Fruit fly (Drosophila melanogaster) whole organism, wandering third instar larva: ENCODE measurements around the gene IntS2.

ENCODE experiments used
- Abd-B ChIP-seq: fragments of >200 bp; optimal IDR thresholded peaks from 2 replicates; lab custom pipeline; 2017; ENCODE audit warnings: missing biosample characterization, missing genetic modification characterization
- CG32264 ChIP-seq: fragments of 200-800 bp; sonication (Bioruptor generic); optimal IDR thresholded peaks from 2 replicates; lab custom pipeline; 2016; ENCODE audit warnings: missing biosample characterization, missing genetic modification characterization
- CG9705 ChIP-seq: fragments of 200-800 bp; sonication (Bioruptor generic); optimal IDR thresholded peaks from 2 replicates; lab custom pipeline; 2018; ENCODE audit warnings: missing biosample characterization, mild to moderate bottlenecking, missing genetic modification characterization
- CrebA ChIP-seq: fragments of 200-800 bp; sonication (Bioruptor generic); optimal IDR thresholded peaks from 2 replicates; lab custom pipeline; 2016; ENCODE audit warnings: missing biosample characterization, mild to moderate bottlenecking, missing genetic modification characterization, borderline replicate concordance
- Dfd ChIP-seq: fragments of >200 bp; optimal IDR thresholded peaks from 2 replicates; lab custom pipeline; 2017; ENCODE audit warnings: missing biosample characterization, missing genetic modification characterization
- Dif ChIP-seq: fragments of 200-275, 200-300 bp; sonication (Bioruptor generic); optimal IDR thresholded peaks from 2 replicates; lab custom pipeline; 2018; ENCODE audit warnings: missing biosample characterization, missing genetic modification characterization; ENCODE audit not compliant: partially characterized antibody
- GATAd ChIP-seq: sonication (Bioruptor generic); optimal IDR thresholded peaks from 2 replicates; lab custom pipeline; 2016; ENCODE audit warnings: missing biosample characterization, missing genetic modification characterization
- HLH106 ChIP-seq: fragments of 200-800 bp; optimal IDR thresholded peaks from 3 replicates; lab custom pipeline; 2019; ENCODE audit warnings: missing biosample characterization, mild to moderate bottlenecking, missing genetic modification characterization, moderate library complexity
- Hnf4 ChIP-seq: fragments of 200-800 bp; sonication (Bioruptor generic); optimal IDR thresholded peaks from 2 replicates; lab custom pipeline; 2016; ENCODE audit warnings: missing biosample characterization, mild to moderate bottlenecking, missing genetic modification characterization
- Hr78 ChIP-seq: fragments of >200 bp; optimal IDR thresholded peaks from 2 replicates; lab custom pipeline; 2017; ENCODE audit warnings: missing biosample characterization, missing genetic modification characterization
- Hr83 ChIP-seq: fragments of 200-300 bp; sonication (Bioruptor generic); optimal IDR thresholded peaks from 2 replicates; lab custom pipeline; 2016; ENCODE audit warnings: missing biosample characterization, mild to moderate bottlenecking, missing genetic modification characterization, moderate library complexity; ENCODE audit not compliant: poor library complexity, severe bottlenecking
- Jra ChIP-seq: sonication (Bioruptor generic); optimal IDR thresholded peaks from 2 replicates; lab custom pipeline; 2016; ENCODE audit warnings: missing biosample characterization, missing genetic modification characterization
- Mio ChIP-seq: sonication (Bioruptor generic); optimal IDR thresholded peaks from 2 replicates; lab custom pipeline; 2016; ENCODE audit warnings: missing biosample characterization, missing genetic modification characterization
- Myc ChIP-seq: fragments of >200 bp; optimal IDR thresholded peaks from 2 replicates; lab custom pipeline; 2017
- N ChIP-seq: fragments of >200 bp; optimal IDR thresholded peaks from 2 replicates; lab custom pipeline; 2018; ENCODE audit warnings: missing biosample characterization, missing external identifiers, missing genetic modification characterization
- OdsH ChIP-seq: fragments of 200-800 bp; sonication (Bioruptor generic); optimal IDR thresholded peaks from 2 replicates; lab custom pipeline; 2016; ENCODE audit warnings: missing biosample characterization, mild to moderate bottlenecking, missing genetic modification characterization
- Rel ChIP-seq, 2 experiments: fragments of 200-800 bp; sonication (Bioruptor generic) in 1 of 2; optimal IDR thresholded peaks; 2 replicates in 1 of 2; 3 replicates in 1 of 2; lab custom pipeline; 2016 to 2019; ENCODE audit warnings: mild to moderate bottlenecking in 2 of 2, missing biosample characterization in 2 of 2, missing genetic modification characterization in 2 of 2, moderate library complexity in 1 of 2
- Sp1 ChIP-seq: fragments of 200-800 bp; sonication (Bioruptor generic); optimal IDR thresholded peaks from 3 replicates; lab custom pipeline; 2019; ENCODE audit warnings: missing biosample characterization, mild to moderate bottlenecking, missing genetic modification characterization, moderate library complexity
- Vsx2 ChIP-seq: fragments of 200-300, 225-300 bp; sonication (Bioruptor generic); optimal IDR thresholded peaks from 2 replicates; lab custom pipeline; 2018; ENCODE audit warnings: missing biosample characterization, missing genetic modification characterization; ENCODE audit not compliant: partially characterized antibody
- br ChIP-seq: fragments of 200-800 bp; sonication (Bioruptor generic); optimal IDR thresholded peaks from 2 replicates; lab custom pipeline; 2016; ENCODE audit warnings: missing biosample characterization, missing genetic modification characterization
- brk ChIP-seq: fragments of 200-800 bp; sonication (Bioruptor generic); optimal IDR thresholded peaks from 2 replicates; lab custom pipeline; 2016; ENCODE audit warnings: missing biosample characterization, mild to moderate bottlenecking, missing genetic modification characterization
- dl ChIP-seq, 2 experiments: fragments of 175-275, 200-275 bp in 1 of 2; fragments of 200-275 bp in 1 of 2; sonication (Bioruptor generic); optimal IDR thresholded peaks; lab custom pipeline; 2018; ENCODE audit warnings: mild to moderate bottlenecking in 2 of 2, missing biosample characterization in 2 of 2, missing genetic modification characterization in 2 of 2, moderate library complexity in 2 of 2; ENCODE audit not compliant: partially characterized antibody in 2 of 2, insufficient read depth in 1 of 2
- dmrt93B ChIP-seq: fragments of 200-800 bp; sonication (Bioruptor generic); optimal IDR thresholded peaks from 2 replicates; lab custom pipeline; 2018; ENCODE audit warnings: missing biosample characterization, mild to moderate bottlenecking, missing genetic modification characterization
- dsf ChIP-seq: sonication (Bioruptor generic); optimal IDR thresholded peaks from 2 replicates; lab custom pipeline; 2016; ENCODE audit warnings: missing biosample characterization, missing genetic modification characterization, borderline replicate concordance
- ey ChIP-seq: fragments of 200-800 bp; sonication (Bioruptor generic); optimal IDR thresholded peaks from 2 replicates; lab custom pipeline; 2016; ENCODE audit warnings: missing biosample characterization, missing genetic modification characterization
- foxo ChIP-seq, 2 experiments: fragments of 200-800 bp; sonication (Bioruptor generic); optimal IDR thresholded peaks; 2 replicates in 1 of 2; 3 replicates in 1 of 2; lab custom pipeline; 2016 to 2017; ENCODE audit warnings: missing biosample characterization in 2 of 2, missing genetic modification characterization in 2 of 2
- fru ChIP-seq: fragments of 200-800 bp; sonication (Bioruptor generic); optimal IDR thresholded peaks from 3 replicates; lab custom pipeline; 2016; ENCODE audit warnings: missing biosample characterization, mild to moderate bottlenecking, missing genetic modification characterization
- h ChIP-seq: fragments of 200-800 bp; sonication (Bioruptor generic); optimal IDR thresholded peaks from 3 replicates; lab custom pipeline; 2016; ENCODE audit warnings: missing biosample characterization, mild to moderate bottlenecking, missing genetic modification characterization
- jim ChIP-seq: fragments of 175-275, 200-325 bp; sonication (Bioruptor generic); optimal IDR thresholded peaks from 2 replicates; lab custom pipeline; 2016; ENCODE audit warnings: missing biosample characterization, mild to moderate bottlenecking, missing genetic modification characterization
- lola ChIP-seq: fragments of >200 bp; optimal IDR thresholded peaks from 2 replicates; lab custom pipeline; 2017; ENCODE audit warnings: missing biosample characterization, missing genetic modification characterization
- pan ChIP-seq: fragments of >200 bp; optimal IDR thresholded peaks from 2 replicates; lab custom pipeline; 2017
- psq ChIP-seq: fragments of 200-800 bp; sonication (Bioruptor generic); optimal IDR thresholded peaks from 3 replicates; lab custom pipeline; 2017; ENCODE audit warnings: missing biosample characterization, mild to moderate bottlenecking, missing genetic modification characterization, moderate library complexity
- rgr ChIP-seq: fragments of 200-800 bp; sonication (Bioruptor generic); optimal IDR thresholded peaks from 3 replicates; lab custom pipeline; 2016; ENCODE audit warnings: missing biosample characterization, mild to moderate bottlenecking, missing genetic modification characterization
- sage ChIP-seq: fragments of 200-800 bp; sonication (Bioruptor generic); optimal IDR thresholded peaks from 2 replicates; lab custom pipeline; 2016; ENCODE audit warnings: missing biosample characterization, mild to moderate bottlenecking, missing genetic modification characterization
- sv ChIP-seq: fragments of 200-800 bp; sonication (Bioruptor generic); optimal IDR thresholded peaks from 3 replicates; lab custom pipeline; 2016; ENCODE audit warnings: missing biosample characterization, missing genetic modification characterization
- tai ChIP-seq: sonication (Bioruptor generic); optimal IDR thresholded peaks from 2 replicates; lab custom pipeline; 2016; ENCODE audit warnings: missing biosample characterization, missing genetic modification characterization
- usp ChIP-seq: fragments of >200 bp; optimal IDR thresholded peaks from 2 replicates; lab custom pipeline; 2017; ENCODE audit warnings: missing biosample characterization, missing genetic modification characterization
- woc ChIP-seq: sonication (Bioruptor generic); optimal IDR thresholded peaks from 2 replicates; lab custom pipeline; 2016; ENCODE audit warnings: missing biosample characterization, mild to moderate bottlenecking, missing genetic modification characterization

The IntS2 gene

dm6 chrX:17656501-17656900 is at the start of gene IntS2:
TSS of gene IntS2 (minus strand) at chrX:17656818.
- TF ChIP-seq Rel (GFP tag; optimal IDR thresholded peaks at IDR 0.05; lab: Kevin White, UChicago) (no peak), Rel (tag; optimal IDR thresholded peaks at IDR 0.05; lab: Kevin White, UChicago) (no peak), dl (GFP tag; optimal IDR thresholded peaks at IDR 0.05; lab: Kevin White, UChicago; ENCODE audit: insufficient read depth in 1 of 2, partially characterized antibody in 2 of 2) (no peak), pan (no peak), dsf (GFP tag; lab: Kevin White, UChicago) (no peak), Dfd (GFP tag; lab: Kevin White, UChicago) (no peak), CG9705 (no peak), Abd-B (GFP tag; lab: Kevin White, UChicago) (no peak), rgr (GFP tag; lab: Kevin White, UChicago) (no peak), foxo (GFP tag; optimal IDR thresholded peaks at IDR 0.05; lab: Kevin White, UChicago) (no peak), Sp1 (GFP tag; lab: Kevin White, UChicago) (no peak), CrebA (GFP tag; lab: Kevin White, UChicago) (no peak), Mio (no peak), tai (GFP tag; lab: Kevin White, UChicago) (no peak), Dif (GFP tag; lab: Kevin White, UChicago) (no peak)

- TF ChIP-seq Dif (GFP tag; lab: Kevin White, UChicago) (no peak), Sp1 (GFP tag; lab: Kevin White, UChicago) (peak; percentile 85), Hr83 (peak; percentile 45), HLH106 (peak; percentile 91), Jra (GFP tag; lab: Kevin White, UChicago) (peak; percentile 84), CrebA (GFP tag; lab: Kevin White, UChicago) (no peak), Myc (lab: Kevin White, UChicago) (peak; percentile 84), rgr (GFP tag; lab: Kevin White, UChicago) (peak; percentile 85), brk (peak; percentile 46), N (GFP tag; lab: Kevin White, UChicago) (no peak), usp (GFP tag; lab: Kevin White, UChicago) (no peak), Abd-B (GFP tag; lab: Kevin White, UChicago) (no peak), ey (GFP tag; lab: Kevin White, UChicago) (peak; percentile 86), sv (peak; percentile 76), dmrt93B (GFP tag; lab: Kevin White, UChicago) (peak; percentile 80), GATAd (GFP tag; lab: Kevin White, UChicago) (peak; percentile 38), OdsH (GFP tag; lab: Kevin White, UChicago) (peak; percentile 78), dsf (GFP tag; lab: Kevin White, UChicago) (peak; percentile 71), Hnf4 (GFP tag; lab: Kevin White, UChicago) (peak; percentile 86), CG9705 (peak; percentile 87), Vsx2 (GFP tag; lab: Kevin White, UChicago) (no peak), jim (GFP tag; lab: Kevin White, UChicago) (peak; percentile 8), psq (GFP tag; lab: Kevin White, UChicago) (peak; percentile 74), Hr78 (GFP tag; lab: Kevin White, UChicago) (no peak), tai (GFP tag; lab: Kevin White, UChicago) (peak; percentile 82), CG32264 (GFP tag; lab: Kevin White, UChicago) (peak; percentile 60), foxo (GFP tag; optimal IDR thresholded peaks at IDR 0.05; lab: Kevin White, UChicago) (peak in 1 of 2 experiments; percentile 90), pan (no peak), Rel (GFP tag; optimal IDR thresholded peaks at IDR 0.05; lab: Kevin White, UChicago) (no peak), Rel (tag; optimal IDR thresholded peaks at IDR 0.05; lab: Kevin White, UChicago) (peak; percentile 74), sage (GFP tag; lab: Kevin White, UChicago) (peak; percentile 23), lola (GFP tag; lab: Kevin White, UChicago) (no peak), woc (GFP tag; lab: Kevin White, UChicago) (peak; percentile 93), h (GFP tag; lab: Kevin White, UChicago) (peak; percentile 87), dl (GFP tag; optimal IDR thresholded peaks at IDR 0.05; lab: Kevin White, UChicago; ENCODE audit: insufficient read depth in 1 of 2, partially characterized antibody in 2 of 2) (no peak), Dfd (GFP tag; lab: Kevin White, UChicago) (no peak), br (GFP tag; lab: Kevin White, UChicago) (peak; percentile 88), fru (peak; percentile 88)
These were observed 46.3 kb upstream of the IntS2 start, which contains the start of the genes CG8188 and par-6 for dm6 chrX:17702738-17703570. TSS of gene CG8188 (minus strand) at chrX:17703024. TSS of gene par-6 (plus strand) at chrX:17703352.
